Worm (Caenorhabditis elegans): ENCODE results near the gene F42H10.6.

The F42H10.6 gene

DNA sequence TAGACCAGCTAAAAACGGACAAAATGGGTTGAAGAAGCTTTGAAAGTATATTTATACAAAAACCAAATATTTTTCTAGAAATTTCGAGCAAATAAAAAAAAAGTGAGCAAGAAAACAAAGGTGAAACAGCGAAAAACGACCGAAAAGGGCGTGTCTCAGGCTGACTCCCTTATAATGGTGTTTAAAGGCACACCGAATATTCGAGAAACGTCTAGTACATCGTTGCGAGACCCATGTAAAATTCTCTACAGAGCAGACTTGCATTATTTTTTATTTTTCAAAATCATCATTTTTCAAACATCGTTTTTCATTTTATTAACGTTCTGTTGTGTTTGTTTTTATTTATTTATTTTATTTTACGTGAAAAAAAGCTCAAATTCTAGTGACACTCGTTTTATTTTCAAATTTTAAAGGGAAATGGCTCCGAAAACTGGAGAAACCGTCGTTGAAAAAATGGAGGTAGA is 33.3 kb downstream of the F42H10.6 start, which contains the start of gene rpn-3 (continued):
- no peak for TF ChIP-seq lsy-27 (tag; optimal IDR thresholded peaks at IDR 0.05; ENCODE audit: borderline replicate concordance, insufficient read depth)
- TF ChIP-seq F55B11.4 (tag; optimal IDR thresholded peaks at IDR 0.05; ENCODE audit: borderline replicate concordance, insufficient read depth): no peak
- no peak for TF ChIP-seq nhr-27 (tag; optimal IDR thresholded peaks at IDR 0.05)
- TF ChIP-seq snpc-1.1 (tag; optimal IDR thresholded peaks at IDR 0.05; ENCODE audit: insufficient read depth): peak; percentile 60
- TF ChIP-seq Y53F4B.3 (GFP tag; IDR thresholded peaks at IDR 0.05): no peak; the same call in 1 of the 2 replicates
- peak; percentile 80 for TF ChIP-seq K12H6.12 (tag; optimal IDR thresholded peaks at IDR 0.05)
- TF ChIP-seq ceh-27 (GFP tag; optimal IDR thresholded peaks at IDR 0.05): peak; percentile 90
- TF ChIP-seq madf-10 (tag; optimal IDR thresholded peaks at IDR 0.05): peak; percentile 86
- peak; percentile 79 for TF ChIP-seq ceh-79 (tag; optimal IDR thresholded peaks at IDR 0.05)
- no peak for TF ChIP-seq ceh-58 (GFP tag; IDR thresholded peaks at IDR 0.05)
- TF ChIP-seq Y79H2A.3 (GFP tag; conservative IDR thresholded peaks at IDR 0.05): 0 out of 2 replicates have a peak, but pooled peaks have one; percentile 56
- peak; percentile 49 for TF ChIP-seq ztf-3 (GFP tag; optimal IDR thresholded peaks at IDR 0.05)
- peak; percentile 77 for TF ChIP-seq gei-17 (GFP tag; optimal IDR thresholded peaks at IDR 0.05)
- TF ChIP-seq rec-8 (tag; optimal IDR thresholded peaks at IDR 0.05): peak in 1 of 2 experiments; percentile 26
- peak; percentile 95 for TF ChIP-seq lin-54 (GFP tag; optimal IDR thresholded peaks at IDR 0.05)
- TF ChIP-seq egl-44 (GFP tag; IDR thresholded peaks at IDR 0.05): peak; percentile 67; the same call in 1 of the 2 replicates
- peak; percentile 94 for TF ChIP-seq rcor-1 (GFP tag; IDR thresholded peaks at IDR 0.05)
- TF ChIP-seq ccch-3 (GFP tag; optimal IDR thresholded peaks at IDR 0.05): no peak
- 0 out of 2 replicates have a peak, but pooled peaks have one; percentile 71 for TF ChIP-seq F39B2.1 (GFP tag; IDR thresholded peaks at IDR 0.05)
- TF ChIP-seq ZK185.1 (tag; optimal IDR thresholded peaks at IDR 0.05; ENCODE audit: poor library complexity, severe bottlenecking): peak; percentile 89
- no peak for TF ChIP-seq akir-1 (GFP tag; optimal IDR thresholded peaks at IDR 0.05)
- TF ChIP-seq hmg-20 (GFP tag; IDR thresholded peaks at IDR 0.05): 0 out of 2 replicates have a peak, but pooled peaks have one; percentile 68
- no peak for TF ChIP-seq ztf-22 (GFP tag; optimal IDR thresholded peaks at IDR 0.05)
- peak; percentile 78 for TF ChIP-seq ceh-100 (GFP tag; IDR thresholded peaks at IDR 0.05)
- no peak for TF ChIP-seq sea-2 (GFP tag; IDR thresholded peaks at IDR 0.05)
- no peak for TF ChIP-seq ztf-25 (GFP tag; IDR thresholded peaks at IDR 0.05)
- TF ChIP-seq hlh-26 (GFP tag; conservative IDR thresholded peaks at IDR 0.05): no peak
- peak; percentile 99 for TF ChIP-seq mcd-1 (GFP tag; IDR thresholded peaks at IDR 0.05)
- TF ChIP-seq aptf-2 (GFP tag; conservative IDR thresholded peaks at IDR 0.05): no peak
- no peak for TF ChIP-seq F37B4.10 (GFP tag; IDR thresholded peaks at IDR 0.05)
- peak; percentile 79 for TF ChIP-seq F23B12.7 (tag; optimal IDR thresholded peaks at IDR 0.05; ENCODE audit: insufficient read depth)
- peak; percentile 96 for TF ChIP-seq lin-40 (tag; optimal IDR thresholded peaks at IDR 0.05)
- TF ChIP-seq nhr-80 (tag; optimal IDR thresholded peaks at IDR 0.05): peak; percentile 19
- TF ChIP-seq B0035.1 (tag; optimal IDR thresholded peaks at IDR 0.05): peak; percentile 64
- peak; percentile 83; the same call in 1 of the 2 replicates for TF ChIP-seq let-526 (GFP tag; IDR thresholded peaks at IDR 0.05)
- TF ChIP-seq nhr-90 (tag; optimal IDR thresholded peaks at IDR 0.05): no peak
- no peak for TF ChIP-seq nhr-120 (GFP tag; IDR thresholded peaks at IDR 0.05)

DNA sequence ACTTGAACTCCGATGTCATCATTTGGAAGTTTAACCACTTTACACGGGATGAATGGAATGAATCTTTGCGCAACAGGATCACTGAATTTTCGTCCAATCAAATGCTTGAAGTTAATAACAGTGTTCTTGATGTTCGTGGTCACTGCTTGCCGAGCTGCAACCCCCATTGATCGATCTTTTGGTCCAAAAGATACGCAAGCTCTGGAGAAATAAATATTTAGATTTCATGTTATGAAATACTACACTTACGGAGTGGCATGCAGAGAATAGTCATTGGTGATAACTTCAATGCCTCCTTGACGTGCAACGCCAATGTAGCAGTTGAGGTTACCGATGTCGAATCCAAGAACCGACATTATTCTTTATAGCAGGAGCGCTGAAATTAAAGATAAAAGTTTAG is 33.7 kb downstream of the F42H10.6 start, which contains the start of gene hsp-110:
Gene hsp-110, minus strand, starts transcription at position 376 of the 400 bp plus-strand sequence.
- TF ChIP-seq dox-1 (GFP tag; IDR thresholded peaks at IDR 0.05) (peak; percentile 82; the same call in 1 of the 2 replicates), madf-6 (GFP tag; IDR thresholded peaks at IDR 0.05) (no peak), lin-26 (GFP tag; IDR thresholded peaks at IDR 0.05) (peak; percentile 67), sptf-2 (GFP tag; optimal IDR thresholded peaks at IDR 0.05) (peak; percentile 75), snpc-4 (GFP tag; optimal IDR thresholded peaks at IDR 0.05) (no peak), snpc-4 (tag; optimal IDR thresholded peaks at IDR 0.05) (peak in 1 of 4 experiments; percentile 18), ceh-40 (GFP tag; IDR thresholded peaks at IDR 0.05) (peak; percentile 44; the same call in 1 of the 2 replicates), ztf-18 (tag; optimal IDR thresholded peaks at IDR 0.05) (peak; percentile 24), pbrm-1 (GFP tag; IDR thresholded peaks at IDR 0.05) (0 out of 2 replicates have a peak, but pooled peaks have one; percentile 12), C06A6.2 (GFP tag; conservative IDR thresholded peaks at IDR 0.05) (no peak), akir-1 (GFP tag; optimal IDR thresholded peaks at IDR 0.05) (no peak), ztf-25 (GFP tag; IDR thresholded peaks at IDR 0.05) (peak; percentile 18; the same call in 1 of the 2 replicates)
